Fruit fly (Drosophila melanogaster) whole organism, embryonic: Measurements from ENCODE around the gene Fatp1.

Experiments
- Abd-B ChIP-seq: fragments of 200-800 bp; sonication (Bioruptor generic); optimal IDR thresholded peaks from 2 replicates; lab custom pipeline; 2018; ENCODE audit warnings: missing biosample characterization, mild to moderate bottlenecking, missing genetic modification characterization, moderate library complexity
- Atf6 ChIP-seq: fragments of 200-800 bp; sonication (Bioruptor generic); IDR thresholded peaks from 2 replicates; pipeline ENCODE4 v1.3.6; 2022; ENCODE audit warnings: missing biosample characterization, missing genetic modification characterization
- BtbVII ChIP-seq: fragments of 200-800 bp; sonication (Bioruptor generic); optimal IDR thresholded peaks from 3 replicates; lab custom pipeline; 2017; ENCODE audit warnings: missing biosample characterization, mild to moderate bottlenecking, missing genetic modification characterization
- CG10543 ChIP-seq: fragments of 200-800 bp; sonication (Bioruptor generic); optimal IDR thresholded peaks from 3 replicates; lab custom pipeline; 2017; ENCODE audit warnings: missing biosample characterization, mild to moderate bottlenecking, missing genetic modification characterization, moderate library complexity
- CG11247 ChIP-seq: fragments of 200-800 bp; sonication (Bioruptor generic); IDR thresholded peaks from 2 replicates; pipeline ENCODE4 v1.3.6; 2022; ENCODE audit warnings: missing biosample characterization, missing genetic modification characterization
- CG11456 ChIP-seq: fragments of 200-800 bp; sonication (Bioruptor generic); IDR thresholded peaks from 3 replicates; pipeline ENCODE4 v1.3.6; 2022; ENCODE audit warnings: missing biosample characterization, missing genetic modification characterization
- CG13287 ChIP-seq: fragments of 200-800 bp; sonication (Bioruptor generic); IDR thresholded peaks from 2 replicates; pipeline ENCODE4 v1.3.6; 2022; ENCODE audit warnings: missing biosample characterization, missing genetic modification characterization; ENCODE audit not compliant: partially characterized antibody
- CG13296 ChIP-seq: fragments of 200-800 bp; sonication (Bioruptor generic); optimal IDR thresholded peaks from 3 replicates; lab custom pipeline; 2018; ENCODE audit warnings: missing biosample characterization, mild to moderate bottlenecking, missing genetic modification characterization
- CG15011 ChIP-seq: fragments of 200-800 bp; sonication (Bioruptor generic); optimal IDR thresholded peaks from 3 replicates; lab custom pipeline; 2018; ENCODE audit warnings: missing biosample characterization, mild to moderate bottlenecking, missing genetic modification characterization
- CG15269 ChIP-seq: fragments of 200-800 bp; sonication (Bioruptor generic); optimal IDR thresholded peaks from 2 replicates; lab custom pipeline; 2018; ENCODE audit warnings: missing biosample characterization, mild to moderate bottlenecking, missing genetic modification characterization, moderate library complexity
- CG1529 ChIP-seq: fragments of 200-800 bp; sonication (Bioruptor generic); optimal IDR thresholded peaks from 3 replicates; lab custom pipeline; 2018; ENCODE audit warnings: missing biosample characterization, missing genetic modification characterization
- CG1603 ChIP-seq: fragments of 200-800 bp; sonication (Bioruptor generic); optimal IDR thresholded peaks from 2 replicates; lab custom pipeline; 2019; ENCODE audit warnings: missing biosample characterization, mild to moderate bottlenecking, missing genetic modification characterization, moderate library complexity
- CG1832 ChIP-seq: fragments of 200-800 bp; sonication (Bioruptor generic); optimal IDR thresholded peaks from 2 replicates; lab custom pipeline; 2017; ENCODE audit warnings: missing biosample characterization, mild to moderate bottlenecking, missing genetic modification characterization, inconsistent platforms
- CG2875 ChIP-seq: fragments of 200-800 bp; sonication (Bioruptor generic); optimal IDR thresholded peaks from 2 replicates; lab custom pipeline; 2017; ENCODE audit warnings: missing biosample characterization, mild to moderate bottlenecking, missing genetic modification characterization, missing genetic modification reagents
- CG30431 ChIP-seq: fragments of 200-800 bp; sonication (Bioruptor generic); optimal IDR thresholded peaks from 2 replicates; lab custom pipeline; 2017; ENCODE audit warnings: missing biosample characterization, missing genetic modification characterization
- CG42726 ChIP-seq: fragments of 200-800 bp; sonication (Bioruptor generic); IDR thresholded peaks from 2 replicates; pipeline ENCODE4 v1.3.6; 2022; ENCODE audit warnings: missing biosample characterization, missing genetic modification characterization; ENCODE audit not compliant: partially characterized antibody
- CG43689 ChIP-seq: fragments of 200-800 bp; sonication (Bioruptor generic); IDR thresholded peaks from 2 replicates; pipeline ENCODE4 v1.3.6; 2022; ENCODE audit warnings: missing biosample characterization, missing genetic modification characterization
- CG5245 ChIP-seq: fragments of 200-800 bp; sonication (Bioruptor generic); optimal IDR thresholded peaks from 3 replicates; lab custom pipeline; 2016; ENCODE audit warnings: missing biosample characterization, missing genetic modification characterization
- CG6689 ChIP-seq: fragments of 200-800 bp; sonication (Bioruptor generic); IDR thresholded peaks from 2 replicates; pipeline ENCODE4 v1.3.6; 2022; ENCODE audit warnings: missing biosample characterization, missing genetic modification characterization
- CG6791 ChIP-seq: fragments of 200-800 bp; sonication (Bioruptor generic); IDR thresholded peaks from 3 replicates; pipeline ENCODE4 v1.3.6; 2022; ENCODE audit warnings: missing biosample characterization, missing genetic modification characterization; ENCODE audit not compliant: partially characterized antibody
- CG6854 ChIP-seq: fragments of 200-800 bp; sonication (Bioruptor generic); optimal IDR thresholded peaks from 3 replicates; lab custom pipeline; 2017; ENCODE audit warnings: missing biosample characterization, mild to moderate bottlenecking, missing genetic modification characterization
- CG7372 ChIP-seq: fragments of 200-800 bp; sonication (Bioruptor generic); IDR thresholded peaks from 2 replicates; pipeline ENCODE4 v1.3.6; 2022; ENCODE audit warnings: missing biosample characterization, missing genetic modification characterization
- CG8281 ChIP-seq: fragments of 200-800 bp; sonication (Bioruptor generic); optimal IDR thresholded peaks from 2 replicates; lab custom pipeline; 2018; ENCODE audit warnings: missing biosample characterization, mild to moderate bottlenecking, missing genetic modification characterization, moderate library complexity
- CG9932 ChIP-seq: fragments of 200-800 bp; sonication (Bioruptor generic); IDR thresholded peaks from 2 replicates; pipeline ENCODE4 v1.3.6; 2022; ENCODE audit warnings: missing biosample characterization, missing genetic modification characterization
- Dll ChIP-seq: fragments of 200-800 bp; sonication (Bioruptor generic); IDR thresholded peaks from 4 replicates; pipeline ENCODE4 v1.3.6; 2022; ENCODE audit warnings: missing biosample characterization, missing genetic modification characterization; ENCODE audit not compliant: partially characterized antibody
- Dp ChIP-seq: fragments of 200-800 bp; sonication (Bioruptor generic); optimal IDR thresholded peaks from 2 replicates; lab custom pipeline; 2018; ENCODE audit warnings: missing biosample characterization, mild to moderate bottlenecking, missing genetic modification characterization, moderate library complexity
- HLH54F ChIP-seq: fragments of 200-800 bp; sonication (Bioruptor generic); optimal IDR thresholded peaks from 3 replicates; lab custom pipeline; 2016; ENCODE audit warnings: missing biosample characterization, missing genetic modification characterization
- Mes4 ChIP-seq: fragments of 200-800 bp; sonication (Bioruptor generic); optimal IDR thresholded peaks from 2 replicates; lab custom pipeline; 2016; ENCODE audit warnings: missing biosample characterization, missing genetic modification characterization
- TFAM ChIP-seq: fragments of 200-800 bp; sonication (Bioruptor generic); optimal IDR thresholded peaks from 2 replicates; lab custom pipeline; 2017; ENCODE audit warnings: missing biosample characterization, missing genetic modification characterization, inconsistent platforms
- ac ChIP-seq: fragments of 200-800 bp; sonication (Bioruptor generic); optimal IDR thresholded peaks from 3 replicates; lab custom pipeline; 2017; ENCODE audit warnings: missing biosample characterization, mild to moderate bottlenecking, missing genetic modification characterization
- cas ChIP-seq: fragments of 200-800 bp; sonication (Bioruptor generic); IDR thresholded peaks from 2 replicates; pipeline ENCODE4 v1.3.6; 2022; ENCODE audit warnings: missing biosample characterization, missing genetic modification characterization
- crc ChIP-seq: fragments of 200-800 bp; sonication (Bioruptor generic); optimal IDR thresholded peaks from 2 replicates; lab custom pipeline; 2016; ENCODE audit warnings: missing biosample characterization, missing genetic modification characterization
- dm ChIP-seq: fragments of 200-800 bp; sonication (Bioruptor generic); optimal IDR thresholded peaks from 3 replicates; lab custom pipeline; 2016; ENCODE audit warnings: missing biosample characterization, missing genetic modification characterization
- eyg ChIP-seq: fragments of 200-800 bp; sonication (Bioruptor generic); optimal IDR thresholded peaks from 3 replicates; lab custom pipeline; 2016; ENCODE audit warnings: missing biosample characterization, missing genetic modification characterization
- gem ChIP-seq: fragments of 200-800 bp; sonication (Bioruptor generic); optimal IDR thresholded peaks from 2 replicates; lab custom pipeline; 2019; ENCODE audit warnings: missing biosample characterization, mild to moderate bottlenecking, missing genetic modification characterization, moderate library complexity
- hkb ChIP-seq, 2 experiments: fragments of 200-800 bp in 1 of 2; fragments of >200 bp in 1 of 2; sonication (Bioruptor generic) in 1 of 2; IDR thresholded peaks in 1 of 2; optimal IDR thresholded peaks in 1 of 2; 2 replicates each; pipeline versions ENCODE4 v1.3.6 to Lab custom; 2017 to 2022; ENCODE audit warnings: missing biosample characterization in 1 of 2, missing genetic modification characterization in 1 of 2
- knrl ChIP-seq: fragments of 200-800 bp; sonication (Bioruptor generic); IDR thresholded peaks from 3 replicates; pipeline ENCODE4 v1.3.6; 2022; ENCODE audit warnings: missing biosample characterization, missing genetic modification characterization; ENCODE audit not compliant: partially characterized antibody
- nerfin-1 ChIP-seq: fragments of 200-800 bp; sonication (Bioruptor generic); optimal IDR thresholded peaks from 3 replicates; lab custom pipeline; 2019; ENCODE audit warnings: missing biosample characterization, mild to moderate bottlenecking, missing genetic modification characterization, moderate library complexity
- phol ChIP-seq: fragments of 200-800 bp; sonication (Bioruptor generic); optimal IDR thresholded peaks from 3 replicates; lab custom pipeline; 2018; ENCODE audit warnings: missing biosample characterization, mild to moderate bottlenecking, missing genetic modification characterization, moderate library complexity
- pros ChIP-seq: fragments of 200-800 bp; sonication (Bioruptor generic); optimal IDR thresholded peaks from 3 replicates; lab custom pipeline; 2019; ENCODE audit warnings: missing biosample characterization, mild to moderate bottlenecking, missing genetic modification characterization, moderate library complexity
- ro ChIP-seq: fragments of 200-800 bp; sonication (Bioruptor generic); IDR thresholded peaks from 2 replicates; pipeline ENCODE4 v1.3.6; 2022; ENCODE audit warnings: missing biosample characterization, missing genetic modification characterization
- sc ChIP-seq, 3 experiments: fragments of >200 bp in 2 of 3; fragments of 200-800 bp in 1 of 3; sonication (Bioruptor generic) in 1 of 3; optimal IDR thresholded peaks; 2 replicates in 2 of 3; 3 replicates in 1 of 3; lab custom pipeline; 2017; ENCODE audit warnings: mild to moderate bottlenecking in 1 of 3, missing biosample characterization in 1 of 3, missing genetic modification characterization in 1 of 3, missing genetic modification reagents in 1 of 3
- sima ChIP-seq: fragments of 200-800 bp; sonication (Bioruptor generic); optimal IDR thresholded peaks from 2 replicates; lab custom pipeline; 2016; ENCODE audit warnings: missing biosample characterization, missing genetic modification characterization
- sob ChIP-seq: fragments of 200-800 bp; sonication (Bioruptor generic); IDR thresholded peaks from 2 replicates; pipeline ENCODE4 v1.3.6; 2022; ENCODE audit warnings: missing biosample characterization, missing genetic modification characterization
- tll ChIP-seq, 2 experiments: fragments of 200-800 bp in 1 of 2; fragments of >200 bp in 1 of 2; sonication (Bioruptor generic) in 1 of 2; optimal IDR thresholded peaks; 2 replicates each; lab custom pipeline; 2017 to 2019; ENCODE audit warnings: missing biosample characterization in 2 of 2, missing genetic modification characterization in 2 of 2, mild to moderate bottlenecking in 1 of 2, moderate library complexity in 1 of 2
- usp ChIP-seq: fragments of >200 bp; optimal IDR thresholded peaks from 2 replicates; lab custom pipeline; 2017; ENCODE audit warnings: missing biosample characterization, missing genetic modification characterization
- zen ChIP-seq: fragments of 200-800 bp; sonication (Bioruptor generic); optimal IDR thresholded peaks from 3 replicates; lab custom pipeline; 2018; ENCODE audit warnings: missing biosample characterization, mild to moderate bottlenecking, missing genetic modification characterization, moderate library complexity
- zfh2 ChIP-seq: fragments of 200-800 bp; sonication (Bioruptor generic); optimal IDR thresholded peaks from 2 replicates; lab custom pipeline; 2016; ENCODE audit warnings: missing biosample characterization, missing genetic modification characterization

The Fatp1 gene

dm6 chr2L:10526953-10527584, 10.1 kb upstream of the Fatp1 start, which contains the start of gene Lip4 (continued):
- TF ChIP-seq usp (GFP tag; lab: Kevin White, UChicago), result no peak
- no peak for TF ChIP-seq Dll (GFP tag; lab: Robert Waterston, UW)
- TF ChIP-seq CG1603 (tag; lab: Kevin White, UChicago), result peak; percentile 82
- TF ChIP-seq CG11247 (GFP tag; lab: Robert Waterston, UW), result no peak; the same call in 1 of the 2 replicates
- TF ChIP-seq CG9932 (GFP tag; lab: Robert Waterston, UW), result no peak
- no peak; the same call in 2 of the 3 replicates for TF ChIP-seq CG11456 (GFP tag; lab: Robert Waterston, UW)
- TF ChIP-seq Abd-B (GFP tag; lab: Kevin White, UChicago), result peak; percentile 57
- peak; percentile 43 for TF ChIP-seq eyg
- peak; percentile 3 for TF ChIP-seq sima (GFP tag; lab: Kevin White, UChicago)
- peak; percentile 41 for TF ChIP-seq HLH54F
- peak; percentile 4 for TF ChIP-seq zfh2 (GFP tag; lab: Kevin White, UChicago)
- TF ChIP-seq CG6689 (GFP tag; lab: Robert Waterston, UW), result peak; percentile 78
- peak; percentile 3 for TF ChIP-seq CG30431 (GFP tag; lab: Kevin White, UChicago)
- peak; percentile 80 for TF ChIP-seq CG13296
- peak; percentile 89 for TF ChIP-seq gem
- TF ChIP-seq sob (GFP tag; lab: Robert Waterston, UW), result no peak
- TF ChIP-seq CG7372 (GFP tag; lab: Robert Waterston, UW), result peak; percentile 83
- no peak for TF ChIP-seq knrl (GFP tag; lab: Robert Waterston, UW)
- TF ChIP-seq CG5245, result peak; percentile 63
- TF ChIP-seq CG6791, result no peak
- no peak for TF ChIP-seq tll (GFP tag; optimal IDR thresholded peaks at IDR 0.05; lab: Kevin White, UChicago)
- TF ChIP-seq phol, result peak; percentile 82
- TF ChIP-seq BtbVII (GFP tag; lab: Kevin White, UChicago), result peak; percentile 62
- peak; percentile 53; the same call in 1 of the 2 replicates for TF ChIP-seq CG43689
- TF ChIP-seq ac (GFP tag; lab: Kevin White, UChicago), result peak; percentile 3
- peak; percentile 8 for TF ChIP-seq CG6854 (GFP tag; lab: Kevin White, UChicago)
- peak; percentile 55 for TF ChIP-seq nerfin-1 (tag; lab: Kevin White, UChicago)
- no peak for TF ChIP-seq crc (GFP tag; lab: Kevin White, UChicago)
- no peak for TF ChIP-seq pros (GFP tag; lab: Kevin White, UChicago)
- no peak for TF ChIP-seq CG1832 (GFP tag; lab: Kevin White, UChicago)
- no peak for TF ChIP-seq Mes4 (GFP tag; lab: Kevin White, UChicago)
- peak; percentile 55; the same call in 1 of the 2 replicates for TF ChIP-seq cas (GFP tag; lab: Robert Waterston, UW)
- peak; percentile 91 for TF ChIP-seq CG15269 (tag; lab: Kevin White, UChicago)
- no peak for TF ChIP-seq CG42726 (GFP tag; lab: Robert Waterston, UW)
- no peak; the same call in 1 of the 2 replicates for TF ChIP-seq Atf6 (GFP tag; lab: Robert Waterston, UW)
- TF ChIP-seq hkb (optimal IDR thresholded peaks at IDR 0.05; lab: Kevin White, UChicago), result no peak
- TF ChIP-seq hkb (GFP tag; IDR thresholded peaks at IDR 0.05; lab: Robert Waterston, UW), result peak; percentile 82
- TF ChIP-seq CG1529 (GFP tag; lab: Kevin White, UChicago), result peak; percentile 52
- TF ChIP-seq Dp (GFP tag; lab: Kevin White, UChicago), result no peak
- peak; percentile 38 for TF ChIP-seq CG2875 (GFP tag; lab: Kevin White, UChicago)
- TF ChIP-seq TFAM, result no peak
- no peak for TF ChIP-seq CG10543
- TF ChIP-seq CG8281, result peak; percentile 29
- no peak for TF ChIP-seq CG13287 (GFP tag; lab: Robert Waterston, UW)
- TF ChIP-seq sc (optimal IDR thresholded peaks at IDR 0.05; lab: Kevin White, UChicago), result no peak
- no peak for TF ChIP-seq sc (GFP tag; optimal IDR thresholded peaks at IDR 0.05; lab: Kevin White, UChicago)
- TF ChIP-seq zen, result peak; percentile 84
- TF ChIP-seq CG15011 (GFP tag; lab: Kevin White, UChicago), result peak; percentile 51
- TF ChIP-seq dm, result no peak
- peak; percentile 38; the same call in 1 of the 2 replicates for TF ChIP-seq ro
